Worm (Caenorhabditis elegans) whole organism, L2 larva: Measurements from ENCODE around the gene H06A10.1.
A peak's percentile ranks its signal among the peaks of the same experiment; 100 is the strongest.

ENCODE experiments used
- F13H6.1 ChIP-seq: sonication (generic microtip); optimal IDR thresholded peaks from 2 replicates; lab custom pipeline; 2016; ENCODE audit warnings: missing genetic modification characterization, missing compliant biosample characterization
- R02D3.7 ChIP-seq: fragments of 150-350 bp; optimal IDR thresholded peaks from 2 replicates; lab custom pipeline; 2014; ENCODE audit warnings: missing biosample characterization, missing genetic modification characterization
- Y55F3AM.14 ChIP-seq: fragments of 200-800 bp; sonication (Bioruptor generic); optimal IDR thresholded peaks from 2 replicates; lab custom pipeline; 2018; ENCODE audit warnings: mild to moderate bottlenecking, missing genetic modification characterization, missing compliant biosample characterization
- ZK546.5 ChIP-seq: sonication (generic microtip); optimal IDR thresholded peaks from 2 replicates; lab custom pipeline; 2017; ENCODE audit warnings: missing biosample characterization, missing genetic modification characterization
- alr-1 ChIP-seq: fragments of 150-350 bp; optimal IDR thresholded peaks from 2 replicates; lab custom pipeline; 2014; ENCODE audit warnings: missing biosample characterization, missing genetic modification characterization
- ama-1 ChIP-seq: fragments of 150-350 bp; optimal IDR thresholded peaks from 2 replicates; lab custom pipeline; 2018; ENCODE audit warnings: inconsistent platforms
- blmp-1 ChIP-seq: sonication (generic microtip); optimal IDR thresholded peaks from 2 replicates; lab custom pipeline; 2017; ENCODE audit warnings: missing genetic modification characterization, mild to moderate bottlenecking, missing compliant biosample characterization, antibody characterized with exemption, moderate library complexity; ENCODE audit not compliant: insufficient read depth
- ceh-16 ChIP-seq: fragments of 150-350 bp; optimal IDR thresholded peaks from 2 replicates; lab custom pipeline; 2014; ENCODE audit warnings: missing biosample characterization, missing genetic modification characterization
- crh-2 ChIP-seq: sonication (generic microtip); optimal IDR thresholded peaks from 2 replicates; lab custom pipeline; 2017; ENCODE audit warnings: missing biosample characterization, missing genetic modification characterization
- dmd-4 ChIP-seq: sonication (generic microtip); optimal IDR thresholded peaks from 2 replicates; lab custom pipeline; 2017; ENCODE audit warnings: missing biosample characterization, missing genetic modification characterization
- egl-27 ChIP-seq: sonication (generic microtip); optimal IDR thresholded peaks from 3 replicates; lab custom pipeline; 2017; ENCODE audit warnings: missing biosample characterization, missing genetic modification reagents, missing genetic modification characterization
- elt-1 ChIP-seq: fragments of 150-350 bp; optimal IDR thresholded peaks from 2 replicates; lab custom pipeline; 2014; ENCODE audit warnings: missing biosample characterization, missing genetic modification characterization
- elt-3 ChIP-seq: sonication (generic microtip); optimal IDR thresholded peaks from 2 replicates; lab custom pipeline; 2017; ENCODE audit warnings: missing biosample characterization, missing genetic modification characterization
- fos-1 ChIP-seq: fragments of 150-350 bp; optimal IDR thresholded peaks from 2 replicates; lab custom pipeline; 2014; ENCODE audit warnings: missing biosample characterization, missing genetic modification characterization
- gmeb-1 ChIP-seq: fragments of 150-350 bp; optimal IDR thresholded peaks from 2 replicates; lab custom pipeline; 2014; ENCODE audit warnings: missing biosample characterization, missing genetic modification characterization
- lin-11 ChIP-seq: fragments of 150-350 bp; sonication (generic microtip); optimal IDR thresholded peaks from 2 replicates; lab custom pipeline; 2014; ENCODE audit warnings: missing biosample characterization, missing genetic modification characterization, inconsistent platforms, mixed read lengths
- lin-13 ChIP-seq: fragments of 150-350 bp; optimal IDR thresholded peaks from 2 replicates; lab custom pipeline; 2014; ENCODE audit warnings: missing biosample characterization, missing genetic modification reagents, missing genetic modification characterization
- lin-39 ChIP-seq: fragments of 150-350 bp; optimal IDR thresholded peaks from 2 replicates; lab custom pipeline; 2014; ENCODE audit warnings: missing biosample characterization, missing genetic modification reagents, missing genetic modification characterization
- lsy-2 ChIP-seq, 2 experiments: fragments of 150-350 bp in 1 of 2; sonication (generic microtip) in 1 of 2; optimal IDR thresholded peaks; 2 replicates each; lab custom pipeline; 2014 to 2017; ENCODE audit warnings: missing biosample characterization in 2 of 2, missing genetic modification characterization in 2 of 2
- mab-5 ChIP-seq: fragments of 150-350 bp; optimal IDR thresholded peaks from 2 replicates; lab custom pipeline; 2014; ENCODE audit warnings: missing biosample characterization, missing genetic modification characterization
- mbf-1 ChIP-seq: sonication (generic microtip); optimal IDR thresholded peaks from 2 replicates; lab custom pipeline; 2017; ENCODE audit warnings: missing biosample characterization, missing genetic modification characterization
- mdl-1 ChIP-seq, 2 experiments: fragments of 150-350 bp in 1 of 2; sonication (generic microtip) in 1 of 2; optimal IDR thresholded peaks; 2 replicates each; lab custom pipeline; 2017; ENCODE audit warnings: missing biosample characterization in 2 of 2, missing genetic modification characterization in 2 of 2
- nhr-10 ChIP-seq: sonication (generic microtip); optimal IDR thresholded peaks from 2 replicates; lab custom pipeline; 2017; ENCODE audit warnings: missing biosample characterization, missing genetic modification characterization
- nhr-11 ChIP-seq: fragments of 150-350 bp; optimal IDR thresholded peaks from 2 replicates; lab custom pipeline; 2014; ENCODE audit warnings: missing biosample characterization, missing genetic modification characterization
- nhr-12 ChIP-seq: fragments of 150-350 bp; optimal IDR thresholded peaks from 2 replicates; lab custom pipeline; 2014; ENCODE audit warnings: missing biosample characterization, missing genetic modification characterization
- nhr-129 ChIP-seq: fragments of 150-350 bp; optimal IDR thresholded peaks from 2 replicates; lab custom pipeline; 2014; ENCODE audit warnings: missing biosample characterization, missing genetic modification characterization
- nhr-21 ChIP-seq: fragments of 150-350 bp; optimal IDR thresholded peaks from 2 replicates; lab custom pipeline; 2014; ENCODE audit warnings: missing biosample characterization, missing genetic modification characterization
- nhr-23 ChIP-seq: fragments of 150-350 bp; optimal IDR thresholded peaks from 2 replicates; lab custom pipeline; 2014; ENCODE audit warnings: missing biosample characterization, missing genetic modification reagents, missing genetic modification characterization
- nhr-237 ChIP-seq: fragments of 150-350 bp; optimal IDR thresholded peaks from 2 replicates; lab custom pipeline; 2014; ENCODE audit warnings: missing biosample characterization, missing genetic modification characterization
- nhr-6 ChIP-seq: fragments of 150-350 bp; optimal IDR thresholded peaks from 2 replicates; lab custom pipeline; 2014; ENCODE audit warnings: missing biosample characterization, missing genetic modification characterization
- nhr-77 ChIP-seq: fragments of 150-350 bp; optimal IDR thresholded peaks from 2 replicates; lab custom pipeline; 2014; ENCODE audit warnings: missing biosample characterization, missing genetic modification characterization
- peb-1 ChIP-seq: fragments of 150-350 bp; optimal IDR thresholded peaks from 2 replicates; lab custom pipeline; 2014; ENCODE audit warnings: missing biosample characterization, missing genetic modification characterization
- sem-4 ChIP-seq: fragments of 150-350 bp; optimal IDR thresholded peaks from 2 replicates; lab custom pipeline; 2014; ENCODE audit warnings: missing biosample characterization, missing genetic modification reagents, missing genetic modification characterization
- skn-1 ChIP-seq: sonication (generic microtip); optimal IDR thresholded peaks from 2 replicates; lab custom pipeline; 2017; ENCODE audit warnings: missing biosample characterization, missing genetic modification characterization
- sma-3 ChIP-seq: sonication (generic microtip); optimal IDR thresholded peaks from 2 replicates; lab custom pipeline; 2016; ENCODE audit warnings: missing genetic modification reagents, missing genetic modification characterization, missing compliant biosample characterization
- sma-9 ChIP-seq, 2 experiments: fragments of 150-350 bp in 1 of 2; sonication (generic microtip) in 1 of 2; optimal IDR thresholded peaks; 2 replicates each; lab custom pipeline; 2014 to 2016; ENCODE audit warnings: missing genetic modification characterization in 2 of 2, mild to moderate bottlenecking in 1 of 2, missing biosample characterization in 1 of 2, missing compliant biosample characterization in 1 of 2, missing genetic modification reagents in 1 of 2, moderate library complexity in 1 of 2
- unc-39 ChIP-seq: fragments of 150-350 bp; optimal IDR thresholded peaks from 2 replicates; lab custom pipeline; 2014; ENCODE audit warnings: missing biosample characterization, missing genetic modification characterization
- unc-55 ChIP-seq: fragments of 150-350 bp; sonication (generic microtip); optimal IDR thresholded peaks from 3 replicates; lab custom pipeline; 2014; ENCODE audit warnings: missing biosample characterization, missing genetic modification reagents, missing genetic modification characterization
- unc-62 ChIP-seq: fragments of 150-350 bp; optimal IDR thresholded peaks from 2 replicates; lab custom pipeline; 2014; ENCODE audit warnings: missing biosample characterization, missing genetic modification reagents, missing genetic modification characterization
- zag-1 ChIP-seq: fragments of 150-350 bp; optimal IDR thresholded peaks from 2 replicates; lab custom pipeline; 2014; ENCODE audit warnings: missing biosample characterization, missing genetic modification characterization
- ztf-1 ChIP-seq: fragments of 200-800 bp; sonication (Bioruptor generic); conservative IDR thresholded peaks from 2 replicates; pipeline ENCODE4 v1.3.6; 2022; ENCODE audit warnings: missing genetic modification characterization, missing compliant biosample characterization
- ztf-11 ChIP-seq: sonication (generic microtip); optimal IDR thresholded peaks from 2 replicates; lab custom pipeline; 2017; ENCODE audit warnings: missing biosample characterization, missing genetic modification characterization
- ztf-4 ChIP-seq: fragments of 150-350 bp; optimal IDR thresholded peaks from 2 replicates; lab custom pipeline; 2014; ENCODE audit warnings: missing biosample characterization, missing genetic modification characterization

The H06A10.1 gene

ce11 chrX:13525094-13525493 lies 17.8 kb downstream of the H06A10.1 start:
- no peak for TF ChIP-seq unc-62 (GFP tag; lab: Kevin White, UChicago)
- no peak for TF ChIP-seq elt-3 (tag; lab: Kevin White, UChicago)
- no peak for TF ChIP-seq lin-39 (tag; lab: Kevin White, UChicago)
- no peak for TF ChIP-seq ztf-4 (tag; lab: Kevin White, UChicago)
- TF ChIP-seq alr-1: no peak
- TF ChIP-seq lin-11: no peak
- TF ChIP-seq ztf-1: no peak
- TF ChIP-seq elt-1 (tag; lab: Kevin White, UChicago): no peak
- TF ChIP-seq fos-1 (tag; lab: Kevin White, UChicago): no peak
- TF ChIP-seq R02D3.7 (tag; lab: Kevin White, UChicago): no peak
- TF ChIP-seq unc-55: no peak
- TF ChIP-seq lsy-2 (tag; optimal IDR thresholded peaks at IDR 0.05; lab: Kevin White, UChicago): no peak
- no peak for TF ChIP-seq nhr-11 (tag; lab: Kevin White, UChicago)
- TF ChIP-seq zag-1 (tag; lab: Kevin White, UChicago): no peak
- TF ChIP-seq mdl-1 (tag; optimal IDR thresholded peaks at IDR 0.05; lab: Kevin White, UChicago): no peak
- no peak for TF ChIP-seq lin-13 (GFP tag; lab: Kevin White, UChicago)
- TF ChIP-seq egl-27 (tag; lab: Kevin White, UChicago): no peak
- TF ChIP-seq F13H6.1: no peak
- TF ChIP-seq nhr-77 (tag; lab: Kevin White, UChicago): no peak

- TF ChIP-seq sma-9 (GFP tag; optimal IDR thresholded peaks at IDR 0.05; lab: Kevin White, UChicago) (peak; percentile 32), sma-9 (tag; optimal IDR thresholded peaks at IDR 0.05; lab: Kevin White, UChicago) (no peak), peb-1 (tag; lab: Kevin White, UChicago) (no peak), lsy-2 (tag; optimal IDR thresholded peaks at IDR 0.05; lab: Kevin White, UChicago) (peak in 1 of 2 experiments; percentile 8)
Observed at ce11 chrX:13526219-13527218, 19.2 kb downstream of the H06A10.1 start.

ce11 chrX:13527347-13528092 lies 20.2 kb downstream of the H06A10.1 start, which contains the start of gene pab-2:
Gene pab-2 (minus strand): TSS chrX:13527415.
- TF ChIP-seq dmd-4 (tag; lab: Kevin White, UChicago) (no peak), nhr-129 (tag; lab: Kevin White, UChicago) (peak; percentile 79), mdl-1 (tag; optimal IDR thresholded peaks at IDR 0.05; lab: Kevin White, UChicago) (peak; percentile 59 to 70), elt-3 (tag; lab: Kevin White, UChicago) (no peak), mab-5 (tag; lab: Kevin White, UChicago) (peak; percentile 74), egl-27 (tag; lab: Kevin White, UChicago) (peak; percentile 77), nhr-77 (tag; lab: Kevin White, UChicago) (no peak), lin-11 (peak; percentile 43), unc-62 (GFP tag; lab: Kevin White, UChicago) (no peak), nhr-237 (tag; lab: Kevin White, UChicago) (no peak), lsy-2 (tag; optimal IDR thresholded peaks at IDR 0.05; lab: Kevin White, UChicago) (peak; percentile 4 to 70), ztf-1 (no peak), nhr-23 (tag; lab: Kevin White, UChicago) (no peak), sma-3 (peak; percentile 82), ama-1 (lab: Kevin White, UChicago) (no peak), skn-1 (no peak), unc-39 (tag; lab: Kevin White, UChicago) (no peak), mbf-1 (no peak), gmeb-1 (tag; lab: Kevin White, UChicago) (peak; percentile 53), Y55F3AM.14 (GFP tag; lab: Kevin White, UChicago) (peak; percentile 73), sem-4 (tag; lab: Kevin White, UChicago) (peak; percentile 45), ztf-11 (tag; lab: Kevin White, UChicago) (no peak), fos-1 (tag; lab: Kevin White, UChicago) (peak; percentile 89), lin-13 (GFP tag; lab: Kevin White, UChicago) (peak; percentile 25), nhr-6 (peak; percentile 43), zag-1 (tag; lab: Kevin White, UChicago) (peak; percentile 81), crh-2 (peak; percentile 83), elt-1 (tag; lab: Kevin White, UChicago) (peak; percentile 12), unc-55 (peak; percentile 81), nhr-10 (no peak), nhr-21 (tag; lab: Kevin White, UChicago) (peak; percentile 81), sma-9 (GFP tag; optimal IDR thresholded peaks at IDR 0.05; lab: Kevin White, UChicago) (peak; percentile 87), sma-9 (tag; optimal IDR thresholded peaks at IDR 0.05; lab: Kevin White, UChicago) (no peak), F13H6.1 (peak; percentile 92), ZK546.5 (tag; lab: Kevin White, UChicago) (no peak), blmp-1 (tag; lab: Kevin White, UChicago) (peak; percentile 54), lin-39 (tag; lab: Kevin White, UChicago) (no peak), nhr-12 (tag; lab: Kevin White, UChicago) (no peak), ceh-16 (tag; lab: Kevin White, UChicago) (peak; percentile 45), nhr-11 (tag; lab: Kevin White, UChicago) (no peak)
